Worm (Caenorhabditis elegans) whole organism, L1 larva: ENCODE data around the gene cyp-13A10.
A peak's percentile ranks its signal among the peaks of the same experiment; 100 is the strongest.

ENCODE experiments used
- ceh-63 ChIP-seq: fragments of 200-800 bp; sonication (Bioruptor generic); optimal IDR thresholded peaks from 2 replicates; lab custom pipeline; 2018; ENCODE audit warnings: mild to moderate bottlenecking, missing genetic modification characterization, missing compliant biosample characterization
- mdl-1 ChIP-seq, 2 experiments: fragments of 150-350 bp; optimal IDR thresholded peaks; 2 replicates each; lab custom pipeline; 2014 to 2017; ENCODE audit warnings: missing biosample characterization in 2 of 2, missing genetic modification characterization in 2 of 2, inconsistent platforms in 1 of 2
- unc-130 ChIP-seq: fragments of 150-350 bp; optimal IDR thresholded peaks from 2 replicates; lab custom pipeline; 2017; ENCODE audit warnings: missing biosample characterization, missing genetic modification characterization, inconsistent platforms
- ztf-4 ChIP-seq: fragments of 150-350 bp; optimal IDR thresholded peaks from 2 replicates; lab custom pipeline; 2014; ENCODE audit warnings: missing biosample characterization, missing genetic modification characterization

DNA sequence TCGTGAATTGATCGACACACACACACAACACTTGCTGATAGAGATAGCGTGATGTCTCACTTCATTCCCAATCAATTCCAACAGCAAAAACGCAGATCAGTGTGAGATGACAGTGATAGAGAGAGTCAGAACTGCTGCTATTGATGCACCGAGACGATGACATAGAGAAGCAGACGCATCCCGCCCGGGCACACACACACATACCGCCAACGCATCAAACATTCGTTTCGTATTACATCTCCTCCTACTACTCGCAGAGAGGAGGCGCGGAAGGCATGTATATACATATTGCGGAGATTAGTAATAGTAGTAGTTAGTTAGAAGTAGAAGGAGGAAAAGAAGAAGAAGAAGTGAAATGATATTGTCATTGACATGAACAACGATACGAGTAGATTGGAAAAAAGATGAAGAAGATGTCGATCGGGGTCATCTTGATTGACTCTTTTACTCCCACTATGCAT is 43.3 kb downstream of the cyp-13A10 start:
- TF ChIP-seq mdl-1 (tag; optimal IDR thresholded peaks at IDR 0.05; lab: Kevin White, UChicago): peak in 1 of 2 experiments; percentile 70
- TF ChIP-seq ztf-4: no peak
- TF ChIP-seq ceh-63 (GFP tag; lab: Kevin White, UChicago): no peak
- TF ChIP-seq unc-130 (tag; lab: Kevin White, UChicago): peak; percentile 59
